Worm (Caenorhabditis elegans) whole organism, L3 larva: ENCODE data around the gene Y48E1B.3.

Source experiments
- R02D3.7 ChIP-seq: fragments of 150-350 bp; optimal IDR thresholded peaks from 2 replicates; lab custom pipeline; 2014; ENCODE audit warnings: missing biosample characterization, missing genetic modification characterization
- ZK546.5 ChIP-seq: sonication (generic microtip); optimal IDR thresholded peaks from 2 replicates; lab custom pipeline; 2017; ENCODE audit warnings: missing biosample characterization, missing genetic modification characterization
- ceh-16 ChIP-seq: sonication (generic microtip); optimal IDR thresholded peaks from 2 replicates; lab custom pipeline; 2017; ENCODE audit warnings: missing biosample characterization, missing genetic modification characterization
- ceh-28 ChIP-seq: fragments of 150-350 bp; optimal IDR thresholded peaks from 2 replicates; lab custom pipeline; 2014; ENCODE audit warnings: missing biosample characterization, missing genetic modification reagents, missing genetic modification characterization
- ceh-82 ChIP-seq: fragments of 150-350 bp; optimal IDR thresholded peaks from 2 replicates; lab custom pipeline; 2014; ENCODE audit warnings: missing biosample characterization, missing genetic modification characterization
- egl-27 ChIP-seq: sonication (generic microtip); optimal IDR thresholded peaks from 4 replicates; lab custom pipeline; 2017; ENCODE audit warnings: missing biosample characterization, missing genetic modification reagents, missing genetic modification characterization
- egl-5 ChIP-seq: fragments of 150-350 bp; optimal IDR thresholded peaks from 2 replicates; lab custom pipeline; 2017; ENCODE audit warnings: missing biosample characterization, missing genetic modification reagents, missing genetic modification characterization, inconsistent platforms
- elt-1 ChIP-seq: fragments of 150-350 bp; optimal IDR thresholded peaks from 2 replicates; lab custom pipeline; 2014; ENCODE audit warnings: missing biosample characterization, missing genetic modification characterization
- elt-2 ChIP-seq: sonication (generic microtip); optimal IDR thresholded peaks from 2 replicates; lab custom pipeline; 2016; ENCODE audit warnings: missing genetic modification reagents, mild to moderate bottlenecking, missing genetic modification characterization, missing compliant biosample characterization
- elt-3 ChIP-seq, 3 experiments: fragments of 150-350 bp in 1 of 3; sonication (generic microtip) in 2 of 3; optimal IDR thresholded peaks; 2 replicates in 2 of 3; 4 replicates in 1 of 3; lab custom pipeline; 2014 to 2017; ENCODE audit warnings: missing biosample characterization in 3 of 3, missing genetic modification characterization in 3 of 3
- eor-1 ChIP-seq, 2 experiments: fragments of 150-350 bp; optimal IDR thresholded peaks; 2 replicates each; lab custom pipeline; 2014 to 2018; ENCODE audit warnings: missing biosample characterization in 2 of 2, missing genetic modification characterization in 2 of 2
- fkh-10 ChIP-seq: sonication (generic microtip); optimal IDR thresholded peaks from 2 replicates; lab custom pipeline; 2017; ENCODE audit warnings: missing biosample characterization, missing genetic modification reagents, missing genetic modification characterization
- fkh-2 ChIP-seq: fragments of 150-350 bp; optimal IDR thresholded peaks from 2 replicates; lab custom pipeline; 2014; ENCODE audit warnings: missing biosample characterization, missing genetic modification reagents, missing genetic modification characterization
- fos-1 ChIP-seq: fragments of 150-350 bp; optimal IDR thresholded peaks from 2 replicates; lab custom pipeline; 2014; ENCODE audit warnings: missing biosample characterization, missing genetic modification characterization
- hmg-11 ChIP-seq: sonication (generic microtip); optimal IDR thresholded peaks from 2 replicates; lab custom pipeline; 2016; ENCODE audit warnings: missing genetic modification characterization, missing compliant biosample characterization
- lin-15B ChIP-seq: fragments of 150-350 bp; optimal IDR thresholded peaks from 2 replicates; lab custom pipeline; 2014; ENCODE audit warnings: missing biosample characterization, missing genetic modification characterization
- lin-39 ChIP-seq: fragments of 150-350 bp; optimal IDR thresholded peaks from 2 replicates; lab custom pipeline; 2018; ENCODE audit warnings: missing biosample characterization, missing genetic modification reagents, missing genetic modification characterization
- mdl-1 ChIP-seq: fragments of 150-350 bp; optimal IDR thresholded peaks from 2 replicates; lab custom pipeline; 2014; ENCODE audit warnings: missing biosample characterization, missing genetic modification characterization
- mml-1 ChIP-seq: fragments of 150-350 bp; sonication (generic microtip); optimal IDR thresholded peaks from 3 replicates; lab custom pipeline; 2014; ENCODE audit warnings: missing biosample characterization, missing genetic modification characterization
- nfya-1 ChIP-seq: sonication (generic microtip); optimal IDR thresholded peaks from 2 replicates; lab custom pipeline; 2017; ENCODE audit warnings: missing genetic modification characterization, mild to moderate bottlenecking, missing compliant biosample characterization, antibody characterized with exemption, moderate library complexity; ENCODE audit not compliant: insufficient read depth
- nhr-11 ChIP-seq: fragments of 150-350 bp; optimal IDR thresholded peaks from 2 replicates; lab custom pipeline; 2014; ENCODE audit warnings: missing biosample characterization, missing genetic modification characterization
- nhr-23 ChIP-seq: fragments of 150-350 bp; optimal IDR thresholded peaks from 2 replicates; lab custom pipeline; 2014; ENCODE audit warnings: missing biosample characterization, missing genetic modification reagents, missing genetic modification characterization
- nhr-28 ChIP-seq: fragments of 150-350 bp; optimal IDR thresholded peaks from 2 replicates; lab custom pipeline; 2014; ENCODE audit warnings: missing biosample characterization, missing genetic modification characterization
- nhr-43 ChIP-seq: sonication (generic microtip); optimal IDR thresholded peaks from 2 replicates; lab custom pipeline; 2016; ENCODE audit warnings: mild to moderate bottlenecking, missing genetic modification characterization, missing compliant biosample characterization; ENCODE audit not compliant: poor library complexity, severe bottlenecking
- nhr-67 ChIP-seq: fragments of 150-350 bp; optimal IDR thresholded peaks from 2 replicates; lab custom pipeline; 2014; ENCODE audit warnings: missing biosample characterization, missing genetic modification characterization
- nhr-76 ChIP-seq: fragments of 150-350 bp; sonication (generic microtip); optimal IDR thresholded peaks from 5 replicates; lab custom pipeline; 2014; ENCODE audit warnings: missing biosample characterization, missing genetic modification characterization
- nhr-77 ChIP-seq: fragments of 150-350 bp; optimal IDR thresholded peaks from 2 replicates; lab custom pipeline; 2014; ENCODE audit warnings: missing biosample characterization, missing genetic modification characterization
- pha-4 ChIP-seq: fragments of 150-350 bp; optimal IDR thresholded peaks from 2 replicates; lab custom pipeline; 2014; ENCODE audit warnings: missing biosample characterization, missing genetic modification reagents, missing genetic modification characterization
- pqm-1 ChIP-seq: fragments of 150-350 bp; optimal IDR thresholded peaks from 2 replicates; lab custom pipeline; 2017; ENCODE audit warnings: missing biosample characterization, missing genetic modification characterization, inconsistent platforms
- sea-2 ChIP-seq: fragments of 150-350 bp; sonication (generic microtip); optimal IDR thresholded peaks from 4 replicates; lab custom pipeline; 2014; ENCODE audit warnings: missing biosample characterization, missing genetic modification reagents, missing genetic modification characterization
- skn-1 ChIP-seq: fragments of 150-350 bp; optimal IDR thresholded peaks from 2 replicates; lab custom pipeline; 2014; ENCODE audit warnings: missing biosample characterization, missing genetic modification characterization
- snpc-4 ChIP-seq: fragments of 150-350 bp; optimal IDR thresholded peaks from 2 replicates; lab custom pipeline; 2014; ENCODE audit warnings: missing biosample characterization, missing genetic modification characterization
- tbx-2 ChIP-seq: sonication (generic microtip); optimal IDR thresholded peaks from 2 replicates; lab custom pipeline; 2016; ENCODE audit warnings: mild to moderate bottlenecking, missing genetic modification characterization, missing compliant biosample characterization
- unc-39 ChIP-seq: sonication (generic microtip); optimal IDR thresholded peaks from 4 replicates; lab custom pipeline; 2017; ENCODE audit warnings: missing biosample characterization, missing genetic modification characterization
- unc-62 ChIP-seq: fragments of 150-350 bp; sonication (generic microtip); optimal IDR thresholded peaks from 4 replicates; lab custom pipeline; 2014; ENCODE audit warnings: missing biosample characterization, missing genetic modification reagents, missing genetic modification characterization
- ztf-11 ChIP-seq: fragments of 150-350 bp; optimal IDR thresholded peaks from 2 replicates; lab custom pipeline; 2014; ENCODE audit warnings: missing biosample characterization, missing genetic modification characterization
- ztf-4 ChIP-seq: fragments of 150-350 bp; optimal IDR thresholded peaks from 2 replicates; lab custom pipeline; 2014; ENCODE audit warnings: missing biosample characterization, missing genetic modification characterization

Gene Y48E1B.3

DNA sequence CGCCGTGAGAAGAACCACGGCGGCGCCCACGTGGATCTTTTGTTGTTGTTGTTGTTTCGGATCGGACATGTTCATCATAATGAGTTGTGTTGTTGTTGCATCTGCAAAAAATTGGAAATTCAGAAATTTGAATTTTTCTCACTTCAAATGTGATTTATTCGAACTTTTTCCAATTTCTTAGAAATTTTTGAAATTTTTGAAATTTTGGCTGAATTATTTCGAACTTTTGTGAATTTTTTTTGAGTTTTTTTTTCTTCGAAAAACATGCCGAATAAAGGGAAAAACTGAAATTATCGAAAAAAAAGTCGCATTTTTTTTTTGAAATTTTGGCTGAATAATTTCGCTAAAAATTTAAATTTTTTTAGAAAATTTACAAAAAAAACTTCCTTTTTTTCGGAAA lies 36.7 kb downstream of the Y48E1B.3 start, which contains the start of gene snx-14:
snx-14 (minus strand) TSS at position 101 of the 400 bp plus-strand sequence.
- TF ChIP-seq nhr-67 (tag; lab: Kevin White, UChicago) = no peak
- TF ChIP-seq lin-39 (tag; lab: Kevin White, UChicago) = no peak
- TF ChIP-seq ztf-11 (tag; lab: Kevin White, UChicago) = no peak
- no peak for TF ChIP-seq snpc-4
- TF ChIP-seq nhr-76 (tag; lab: Kevin White, UChicago) = no peak
- TF ChIP-seq egl-5 (tag; lab: Kevin White, UChicago) = no peak
- no peak for TF ChIP-seq fkh-2 (tag; lab: Kevin White, UChicago)
- TF ChIP-seq ztf-4 = no peak
- no peak for TF ChIP-seq nfya-1 (tag; lab: Kevin White, UChicago)
- TF ChIP-seq fos-1 (tag; lab: Kevin White, UChicago) = no peak
- no peak for TF ChIP-seq nhr-43 (tag; lab: Kevin White, UChicago)
- TF ChIP-seq nhr-28 (tag; lab: Kevin White, UChicago) = no peak
- TF ChIP-seq egl-27 (tag; lab: Kevin White, UChicago) = no peak
- no peak for TF ChIP-seq sea-2
- no peak for TF ChIP-seq fkh-10
- TF ChIP-seq hmg-11 (tag; lab: Kevin White, UChicago) = no peak
- no peak for TF ChIP-seq elt-2 (tag; lab: Kevin White, UChicago)
- no peak for TF ChIP-seq R02D3.7

- TF ChIP-seq mml-1 (tag; lab: Kevin White, UChicago) (no peak), ZK546.5 (no peak), ceh-16 (tag; lab: Kevin White, UChicago) (no peak), tbx-2 (tag; lab: Kevin White, UChicago) (no peak), eor-1 (tag; optimal IDR thresholded peaks at IDR 0.05; lab: Kevin White, UChicago) (no peak), nhr-28 (tag; lab: Kevin White, UChicago) (no peak), skn-1 (no peak), elt-3 (tag; optimal IDR thresholded peaks at IDR 0.05; lab: Kevin White, UChicago) (no peak), ceh-28 (tag; lab: Kevin White, UChicago) (no peak), mdl-1 (tag; lab: Kevin White, UChicago) (no peak), ceh-82 (tag; lab: Kevin White, UChicago) (no peak), nhr-11 (no peak), ztf-4 (no peak), R02D3.7 (no peak), pqm-1 (tag; lab: Kevin White, UChicago) (no peak), lin-15B (tag; lab: Kevin White, UChicago) (no peak), nhr-23 (tag; lab: Kevin White, UChicago) (no peak), snpc-4 (no peak), ztf-11 (tag; lab: Kevin White, UChicago) (no peak), nhr-77 (tag; lab: Kevin White, UChicago) (no peak)
Measured at ce11 chrII:13530657-13531056, 37.1 kb downstream of the Y48E1B.3 start.

DNA sequence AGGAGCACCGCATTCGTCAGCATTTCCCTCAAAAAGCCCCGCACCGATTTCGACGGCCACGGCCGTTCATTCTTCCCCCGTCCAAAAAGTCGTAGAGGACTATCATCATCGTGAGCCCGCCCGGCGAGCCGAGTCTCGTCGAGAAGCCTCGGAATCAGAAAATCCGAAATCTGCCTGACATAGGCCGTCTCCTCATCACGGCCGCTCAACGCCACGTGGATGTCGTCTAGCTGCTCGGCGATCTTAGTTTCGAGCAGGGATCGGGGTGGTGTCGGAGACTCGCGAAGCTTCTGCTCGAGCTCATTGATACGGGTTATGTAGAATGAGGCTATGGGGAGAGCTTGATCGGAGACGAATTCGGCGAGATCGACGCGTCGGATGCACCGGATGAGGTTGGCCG lies 38.6 kb downstream of the Y48E1B.3 start:
- TF ChIP-seq ceh-28 (tag; lab: Kevin White, UChicago) (no peak), elt-1 (tag; lab: Kevin White, UChicago) (no peak), skn-1 (no peak), nhr-67 (tag; lab: Kevin White, UChicago) (no peak), pha-4 (tag; lab: Kevin White, UChicago) (no peak), pqm-1 (tag; lab: Kevin White, UChicago) (no peak), fkh-2 (tag; lab: Kevin White, UChicago) (no peak), nhr-77 (tag; lab: Kevin White, UChicago) (no peak), ZK546.5 (no peak), ceh-16 (tag; lab: Kevin White, UChicago) (no peak), eor-1 (tag; optimal IDR thresholded peaks at IDR 0.05; lab: Kevin White, UChicago) (no peak), unc-62 (GFP tag; lab: Kevin White, UChicago) (no peak), tbx-2 (tag; lab: Kevin White, UChicago) (no peak), unc-39 (tag; lab: Kevin White, UChicago) (no peak), fkh-10 (no peak), ztf-11 (tag; lab: Kevin White, UChicago) (no peak)
